Worm (Caenorhabditis elegans) whole organism, early embryonic: ENCODE data around the gene ncx-10.

Experiments used
- B0310.2 ChIP-seq: sonication (generic microtip); optimal IDR thresholded peaks from 2 replicates; lab custom pipeline; 2016; ENCODE audit warnings: mild to moderate bottlenecking, missing genetic modification characterization, missing compliant biosample characterization
- aly-1 ChIP-seq: sonication (generic microtip); optimal IDR thresholded peaks from 2 replicates; lab custom pipeline; 2016; ENCODE audit warnings: missing genetic modification characterization, missing compliant biosample characterization
- ama-1 ChIP-seq: fragments of 150-350 bp; optimal IDR thresholded peaks from 2 replicates; lab custom pipeline; 2014
- ceh-36 ChIP-seq: sonication (generic microtip); optimal IDR thresholded peaks from 2 replicates; lab custom pipeline; 2016; ENCODE audit warnings: missing genetic modification characterization, inconsistent platforms, missing compliant biosample characterization
- flt-1 ChIP-seq: fragments of 200-800 bp; sonication (Bioruptor generic); IDR thresholded peaks from 2 replicates; pipeline ENCODE4 v1.3.6; 2022; ENCODE audit warnings: missing genetic modification characterization, missing compliant biosample characterization
- hnd-1 ChIP-seq: sonication (generic microtip); optimal IDR thresholded peaks from 2 replicates; lab custom pipeline; 2016; ENCODE audit warnings: missing genetic modification characterization, missing compliant biosample characterization
- scrt-1 ChIP-seq: fragments of 200-800 bp; sonication (Bioruptor generic); IDR thresholded peaks from 2 replicates; pipeline ENCODE4 v1.3.6; 2022; ENCODE audit warnings: missing genetic modification characterization, missing compliant biosample characterization
- sea-1 ChIP-seq: fragments of 200-800 bp; sonication (Bioruptor generic); conservative IDR thresholded peaks from 2 replicates; pipeline ENCODE4 v1.3.6; 2022; ENCODE audit warnings: missing genetic modification characterization, missing compliant biosample characterization
- tbx-11 ChIP-seq: fragments of 200-800 bp; sonication (Bioruptor generic); IDR thresholded peaks from 2 replicates; pipeline ENCODE4 v1.3.6; 2022; ENCODE audit warnings: missing genetic modification characterization, missing compliant biosample characterization
- tbx-37 ChIP-seq: fragments of 200-800 bp; sonication (Bioruptor generic); conservative IDR thresholded peaks from 2 replicates; pipeline ENCODE4 v1.3.6; 2022; ENCODE audit warnings: missing genetic modification reagents, missing genetic modification characterization, missing compliant biosample characterization

The ncx-10 gene

ce11 chrV:7884441-7884840 lies 48.5 kb downstream of the ncx-10 start:
- TF ChIP-seq scrt-1, result no peak
- no peak for TF ChIP-seq ceh-36
- no peak for TF ChIP-seq flt-1 (GFP tag; lab: Robert Waterston, UW)
- no peak for TF ChIP-seq sea-1
- no peak for TF ChIP-seq hnd-1 (tag; lab: Kevin White, UChicago)
- TF ChIP-seq ama-1 (lab: Kevin White, UChicago), result no peak
- TF ChIP-seq aly-1 (tag; lab: Kevin White, UChicago), result no peak
- no peak for TF ChIP-seq tbx-11 (GFP tag; lab: Robert Waterston, UW)
- TF ChIP-seq tbx-37 (GFP tag; lab: Robert Waterston, UW), result no peak
- TF ChIP-seq B0310.2, result no peak
